Worm (Caenorhabditis elegans): Measurements from ENCODE around the gene ZK54.3.

ZK54.3 gene

ce11 chrX:17505547-17506181 lies 38.9 kb upstream of the ZK54.3 start (continued):
- TF ChIP-seq athp-1 (tag; optimal IDR thresholded peaks at IDR 0.05) = no peak
- TF ChIP-seq F33H1.4 (GFP tag; IDR thresholded peaks at IDR 0.05) = no peak
- TF ChIP-seq ccch-3 (GFP tag; optimal IDR thresholded peaks at IDR 0.05) = no peak
- TF ChIP-seq ceh-27 (GFP tag; optimal IDR thresholded peaks at IDR 0.05) = peak; percentile 84
- TF ChIP-seq mes-4 (tag; optimal IDR thresholded peaks at IDR 0.05) = no peak
- TF ChIP-seq snpc-3.4 (tag; optimal IDR thresholded peaks at IDR 0.05) = no peak
- TF ChIP-seq sea-2 (GFP tag; IDR thresholded peaks at IDR 0.05) = no peak
- TF ChIP-seq dox-1 (GFP tag; IDR thresholded peaks at IDR 0.05) = no peak
- TF ChIP-seq pha-4 (tag; optimal IDR thresholded peaks at IDR 0.05) = no peak
- TF ChIP-seq F52B5.7 (tag; optimal IDR thresholded peaks at IDR 0.05) = no peak
- TF ChIP-seq tbp1 (GFP tag; optimal IDR thresholded peaks at IDR 0.05) = no peak
- no peak for TF ChIP-seq nhr-179 (tag; optimal IDR thresholded peaks at IDR 0.05)
- no peak for TF ChIP-seq T26A5.8 (tag; optimal IDR thresholded peaks at IDR 0.05)
- TF ChIP-seq tbx-9 (tag; optimal IDR thresholded peaks at IDR 0.05; ENCODE audit: borderline replicate concordance) = no peak
- peak; percentile 88 for TF ChIP-seq nhr-80 (tag; optimal IDR thresholded peaks at IDR 0.05)
- no peak for TF ChIP-seq unc-130 (GFP tag; optimal IDR thresholded peaks at IDR 0.05)
- TF ChIP-seq lir-1 (GFP tag; conservative IDR thresholded peaks at IDR 0.05) = no peak
- no peak for TF ChIP-seq ceh-58 (GFP tag; IDR thresholded peaks at IDR 0.05)
- no peak for TF ChIP-seq him-1 (tag; optimal IDR thresholded peaks at IDR 0.05)
- TF ChIP-seq T07F8.4 (tag; optimal IDR thresholded peaks at IDR 0.05) = no peak
- TF ChIP-seq ceh-79 (tag; optimal IDR thresholded peaks at IDR 0.05) = no peak
- no peak for TF ChIP-seq Y95B8A.8 (GFP tag; IDR thresholded peaks at IDR 0.05)
- TF ChIP-seq xnd-1 (tag; optimal IDR thresholded peaks at IDR 0.05) = no peak
- peak; percentile 77; the same call in 1 of the 2 replicates for TF ChIP-seq hmg-1.2 (GFP tag; IDR thresholded peaks at IDR 0.05)
- TF ChIP-seq bed-1 (GFP tag; IDR thresholded peaks at IDR 0.05) = no peak
- TF ChIP-seq tlf-1 (GFP tag; optimal IDR thresholded peaks at IDR 0.05) = no peak
- no peak for TF ChIP-seq lsy-27 (tag; optimal IDR thresholded peaks at IDR 0.05; ENCODE audit: borderline replicate concordance, insufficient read depth)
- no peak for TF ChIP-seq B0019.2 (GFP tag; conservative IDR thresholded peaks at IDR 0.05)
- no peak for TF ChIP-seq F23B12.7 (tag; optimal IDR thresholded peaks at IDR 0.05; ENCODE audit: insufficient read depth)
- TF ChIP-seq sdz-38 (tag; optimal IDR thresholded peaks at IDR 0.05) = no peak
- no peak for TF ChIP-seq pbrm-1 (GFP tag; IDR thresholded peaks at IDR 0.05)
- no peak for TF ChIP-seq aptf-3 (GFP tag; IDR thresholded peaks at IDR 0.05)
- no peak for TF ChIP-seq let-526 (GFP tag; IDR thresholded peaks at IDR 0.05)
- TF ChIP-seq zfh-2 (GFP tag; conservative IDR thresholded peaks at IDR 0.05) = no peak
- TF ChIP-seq F55B11.4 (tag; optimal IDR thresholded peaks at IDR 0.05; ENCODE audit: borderline replicate concordance, insufficient read depth) = no peak
- TF ChIP-seq ztf-18 (tag; optimal IDR thresholded peaks at IDR 0.05) = no peak
- no peak for TF ChIP-seq aptf-2 (GFP tag; conservative IDR thresholded peaks at IDR 0.05)
- peak; percentile 42; the same call in 1 of the 2 replicates for TF ChIP-seq rcor-1 (GFP tag; IDR thresholded peaks at IDR 0.05)
- TF ChIP-seq fkh-3 (tag; optimal IDR thresholded peaks at IDR 0.05) = no peak
- no peak for TF ChIP-seq nhr-27 (tag; optimal IDR thresholded peaks at IDR 0.05)
- peak; percentile 84 for TF ChIP-seq ztf-22 (GFP tag; optimal IDR thresholded peaks at IDR 0.05)
- no peak for TF ChIP-seq snpc-1.1 (tag; optimal IDR thresholded peaks at IDR 0.05; ENCODE audit: insufficient read depth)
- no peak for TF ChIP-seq zim-3 (tag; optimal IDR thresholded peaks at IDR 0.05)
- no peak for TF ChIP-seq F57A8.1 (GFP tag; optimal IDR thresholded peaks at IDR 0.05)
- TF ChIP-seq ZK185.1 (tag; optimal IDR thresholded peaks at IDR 0.05; ENCODE audit: poor library complexity, severe bottlenecking) = peak; percentile 22
- TF ChIP-seq ztf-26 (tag; optimal IDR thresholded peaks at IDR 0.05) = no peak
- TF ChIP-seq bed-2 (GFP tag; IDR thresholded peaks at IDR 0.05) = no peak
- TF ChIP-seq attf-5 (GFP tag; optimal IDR thresholded peaks at IDR 0.05) = no peak
